Worm (Caenorhabditis elegans): ENCODE results near the gene istr-1.

DNA sequence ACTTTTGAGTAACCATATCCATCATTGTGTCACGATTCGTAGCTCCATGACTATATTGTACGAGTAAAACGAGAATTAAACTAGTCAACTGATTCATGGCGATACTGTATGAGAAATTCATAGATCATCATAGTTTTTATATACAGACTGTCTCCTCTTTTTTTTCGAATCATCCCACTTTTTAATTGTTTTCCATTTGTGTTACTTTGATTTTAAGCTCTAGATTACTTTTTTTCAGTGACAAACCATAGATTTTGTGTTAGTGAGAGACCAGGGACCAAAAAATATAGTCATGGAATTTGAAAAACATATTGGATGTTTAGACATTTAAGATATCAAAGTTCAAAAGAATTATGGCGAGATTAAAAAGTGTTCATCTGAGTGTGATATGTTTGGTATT lies 14.3 kb downstream of the istr-1 start, which contains the start of gene R11D1.3:
- no peak for TF ChIP-seq Y105C5A.15 (GFP tag; IDR thresholded peaks at IDR 0.05)
- TF ChIP-seq aly-2 (tag; optimal IDR thresholded peaks at IDR 0.05) = no peak
- no peak for TF ChIP-seq ZK337.2 (GFP tag; IDR thresholded peaks at IDR 0.05)
- no peak for TF ChIP-seq unc-39 (tag; optimal IDR thresholded peaks at IDR 0.05)
- TF ChIP-seq lir-3 (tag; optimal IDR thresholded peaks at IDR 0.05) = no peak
- TF ChIP-seq lin-15B (tag; optimal IDR thresholded peaks at IDR 0.05) = no peak
- TF ChIP-seq egl-27 (tag; optimal IDR thresholded peaks at IDR 0.05) = no peak
- TF ChIP-seq snpc-4 (tag; optimal IDR thresholded peaks at IDR 0.05) = no peak
- TF ChIP-seq nhr-237 (tag; optimal IDR thresholded peaks at IDR 0.05) = no peak
- TF ChIP-seq nhr-77 (tag; optimal IDR thresholded peaks at IDR 0.05) = no peak
- TF ChIP-seq pha-4 (GFP tag; IDR thresholded peaks at IDR 0.05) = no peak
- no peak for TF ChIP-seq pha-4 (tag; optimal IDR thresholded peaks at IDR 0.05)
- no peak for TF ChIP-seq ama-1 (optimal IDR thresholded peaks at IDR 0.05)
- no peak for TF ChIP-seq unc-130 (GFP tag; optimal IDR thresholded peaks at IDR 0.05)
- TF ChIP-seq lin-39 (tag; optimal IDR thresholded peaks at IDR 0.05) = no peak
